Fruit fly (Drosophila melanogaster) whole organism, embryonic: ENCODE results near the gene Rtnl2.

Experiments used
- Asciz ChIP-seq: fragments of 200-800 bp; sonication (Bioruptor generic); optimal IDR thresholded peaks from 2 replicates; lab custom pipeline; 2017; ENCODE audit warnings: missing biosample characterization, mild to moderate bottlenecking, missing genetic modification characterization, missing genetic modification reagents
- Atf-2 ChIP-seq: fragments of 200-800 bp; sonication (Bioruptor generic); optimal IDR thresholded peaks from 2 replicates; lab custom pipeline; 2016; ENCODE audit warnings: missing biosample characterization, missing genetic modification characterization
- Bgb ChIP-seq: fragments of 200-800 bp; sonication (Bioruptor generic); IDR thresholded peaks from 2 replicates; pipeline ENCODE4 v1.3.6; 2022; ENCODE audit warnings: missing biosample characterization, missing genetic modification characterization; ENCODE audit not compliant: partially characterized antibody
- CG11723 ChIP-seq: fragments of 200-800 bp; sonication (Bioruptor generic); optimal IDR thresholded peaks from 2 replicates; lab custom pipeline; 2017; ENCODE audit warnings: missing biosample characterization, mild to moderate bottlenecking, missing genetic modification characterization
- CG15514 ChIP-seq: fragments of 200-800 bp; sonication (Bioruptor generic); optimal IDR thresholded peaks from 3 replicates; lab custom pipeline; 2017; ENCODE audit warnings: missing biosample characterization, missing genetic modification characterization, mild to moderate bottlenecking, moderate library complexity, missing genetic modification reagents
- CG2875 ChIP-seq: fragments of 200-800 bp; sonication (Bioruptor generic); optimal IDR thresholded peaks from 2 replicates; lab custom pipeline; 2017; ENCODE audit warnings: missing biosample characterization, mild to moderate bottlenecking, missing genetic modification characterization, missing genetic modification reagents
- CG30431 ChIP-seq: fragments of 200-800 bp; sonication (Bioruptor generic); optimal IDR thresholded peaks from 2 replicates; lab custom pipeline; 2017; ENCODE audit warnings: missing biosample characterization, missing genetic modification characterization
- CG31224 ChIP-seq: fragments of 200-800 bp; sonication (Bioruptor generic); IDR thresholded peaks from 2 replicates; pipeline ENCODE4 v1.3.6; 2022; ENCODE audit warnings: missing biosample characterization, missing genetic modification characterization
- CG31441 ChIP-seq: fragments of 200-800 bp; sonication (Bioruptor generic); IDR thresholded peaks from 2 replicates; pipeline ENCODE4 v1.3.6; 2022; ENCODE audit warnings: missing biosample characterization, missing genetic modification characterization
- CG3838 ChIP-seq: fragments of 200-800 bp; sonication (Bioruptor generic); optimal IDR thresholded peaks from 3 replicates; lab custom pipeline; 2016; ENCODE audit warnings: missing biosample characterization, missing genetic modification characterization
- CG3995 ChIP-seq: fragments of 200-800 bp; sonication (Bioruptor generic); optimal IDR thresholded peaks from 3 replicates; lab custom pipeline; 2016; ENCODE audit warnings: missing biosample characterization, missing genetic modification characterization
- CG4617 ChIP-seq: fragments of 200-800 bp; sonication (Bioruptor generic); optimal IDR thresholded peaks from 3 replicates; lab custom pipeline; 2016; ENCODE audit warnings: missing biosample characterization, missing genetic modification characterization, borderline replicate concordance
- CG4730 ChIP-seq: fragments of 200-800 bp; sonication (Bioruptor generic); IDR thresholded peaks from 2 replicates; pipeline ENCODE4 v1.3.6; 2022; ENCODE audit warnings: missing biosample characterization, missing genetic modification characterization
- CG7928 ChIP-seq: fragments of 200-800 bp; sonication (Bioruptor generic); optimal IDR thresholded peaks from 2 replicates; lab custom pipeline; 2017; ENCODE audit warnings: missing biosample characterization, mild to moderate bottlenecking, missing genetic modification characterization
- CG7987 ChIP-seq: fragments of 200-800 bp; sonication (Bioruptor generic); optimal IDR thresholded peaks from 2 replicates; lab custom pipeline; 2018; ENCODE audit warnings: missing biosample characterization, mild to moderate bottlenecking, missing genetic modification characterization, moderate library complexity
- CG9932 ChIP-seq: fragments of 200-800 bp; sonication (Bioruptor generic); IDR thresholded peaks from 2 replicates; pipeline ENCODE4 v1.3.6; 2022; ENCODE audit warnings: missing biosample characterization, missing genetic modification characterization
- Dref ChIP-seq: fragments of 200-800 bp; sonication (Bioruptor generic); IDR thresholded peaks from 2 replicates; pipeline ENCODE4 v1.3.6; 2022; ENCODE audit warnings: missing biosample characterization, missing genetic modification characterization
- ERR ChIP-seq: fragments of 200-800 bp; sonication (Bioruptor generic); optimal IDR thresholded peaks from 2 replicates; lab custom pipeline; 2016; ENCODE audit warnings: missing biosample characterization, missing genetic modification characterization
- Fer2 ChIP-seq: fragments of 200-800 bp; sonication (Bioruptor generic); optimal IDR thresholded peaks from 2 replicates; lab custom pipeline; 2018; ENCODE audit warnings: missing biosample characterization, mild to moderate bottlenecking, missing genetic modification characterization, moderate library complexity
- HLH4C ChIP-seq: fragments of 200-800 bp; sonication (Bioruptor generic); IDR thresholded peaks from 3 replicates; pipeline ENCODE4 v1.3.6; 2022; ENCODE audit warnings: missing biosample characterization, missing genetic modification characterization; ENCODE audit not compliant: partially characterized antibody
- MTF-1 ChIP-seq: fragments of 200-800 bp; sonication (Bioruptor generic); optimal IDR thresholded peaks from 2 replicates; lab custom pipeline; 2018; ENCODE audit warnings: missing biosample characterization, mild to moderate bottlenecking, missing genetic modification characterization, borderline replicate concordance
- NC2β ChIP-seq: fragments of 200-800 bp; sonication (Bioruptor generic); optimal IDR thresholded peaks from 2 replicates; lab custom pipeline; 2016; ENCODE audit warnings: missing biosample characterization, missing genetic modification characterization
- NfI ChIP-seq: fragments of 200-800 bp; sonication (Bioruptor generic); optimal IDR thresholded peaks from 3 replicates; lab custom pipeline; 2018; ENCODE audit warnings: missing biosample characterization, mild to moderate bottlenecking, missing genetic modification characterization, moderate library complexity
- Xrp1 ChIP-seq: fragments of 200-800 bp; sonication (Bioruptor generic); IDR thresholded peaks from 2 replicates; pipeline ENCODE4 v1.3.6; 2022; ENCODE audit warnings: missing biosample characterization, missing genetic modification characterization
- al ChIP-seq: fragments of 200-800 bp; sonication (Bioruptor generic); IDR thresholded peaks from 2 replicates; pipeline ENCODE4 v1.3.6; 2022; ENCODE audit warnings: missing biosample characterization, missing genetic modification characterization
- aop ChIP-seq: fragments of 200-800 bp; sonication (Bioruptor generic); IDR thresholded peaks from 2 replicates; pipeline ENCODE4 v1.3.6; 2022; ENCODE audit warnings: missing biosample characterization, missing genetic modification characterization
- ap ChIP-seq: fragments of 200-800 bp; sonication (Bioruptor generic); IDR thresholded peaks from 2 replicates; pipeline ENCODE4 v1.3.6; 2022; ENCODE audit warnings: missing biosample characterization, missing genetic modification characterization
- az2 ChIP-seq: fragments of 200-800 bp; sonication (Bioruptor generic); optimal IDR thresholded peaks from 3 replicates; lab custom pipeline; 2016; ENCODE audit warnings: missing biosample characterization, missing genetic modification characterization
- br ChIP-seq: fragments of >200 bp; optimal IDR thresholded peaks from 2 replicates; lab custom pipeline; 2017
- cg ChIP-seq: fragments of 200-800 bp; sonication (Bioruptor generic); optimal IDR thresholded peaks from 3 replicates; lab custom pipeline; 2019; ENCODE audit warnings: missing biosample characterization, mild to moderate bottlenecking, missing genetic modification characterization, moderate library complexity
- crp ChIP-seq, 2 experiments: fragments of 200-800 bp; sonication (Bioruptor generic); optimal IDR thresholded peaks; 2 replicates in 1 of 2; 3 replicates in 1 of 2; lab custom pipeline; 2017; ENCODE audit warnings: missing biosample characterization in 2 of 2, missing genetic modification characterization in 2 of 2, mild to moderate bottlenecking in 1 of 2, moderate library complexity in 1 of 2
- en ChIP-seq: fragments of 200-800 bp; sonication (Bioruptor generic); optimal IDR thresholded peaks from 2 replicates; lab custom pipeline; 2016; ENCODE audit warnings: missing biosample characterization, missing genetic modification characterization
- fd102C ChIP-seq: fragments of 200-800 bp; sonication (Bioruptor generic); optimal IDR thresholded peaks from 2 replicates; lab custom pipeline; 2018; ENCODE audit warnings: missing biosample characterization, mild to moderate bottlenecking, missing genetic modification characterization, moderate library complexity
- fd96Cb ChIP-seq: fragments of 200-800 bp; sonication (Bioruptor generic); optimal IDR thresholded peaks from 2 replicates; lab custom pipeline; 2018; ENCODE audit warnings: missing biosample characterization, mild to moderate bottlenecking, missing genetic modification characterization, moderate library complexity
- ftz-f1 ChIP-seq: fragments of 200-800 bp; sonication (Bioruptor generic); optimal IDR thresholded peaks from 2 replicates; lab custom pipeline; 2016; ENCODE audit warnings: missing biosample characterization, missing genetic modification characterization
- gcm2 ChIP-seq: fragments of 200-800 bp; sonication (Bioruptor generic); optimal IDR thresholded peaks from 2 replicates; lab custom pipeline; 2016; ENCODE audit warnings: missing biosample characterization, missing genetic modification characterization
- gsb-n ChIP-seq: fragments of 200-800 bp; sonication (Bioruptor generic); optimal IDR thresholded peaks from 3 replicates; lab custom pipeline; 2018; ENCODE audit warnings: missing biosample characterization, mild to moderate bottlenecking, missing genetic modification characterization
- h ChIP-seq: fragments of >200 bp; optimal IDR thresholded peaks from 2 replicates; lab custom pipeline; 2017
- ind ChIP-seq: fragments of 200-800 bp; sonication (Bioruptor generic); optimal IDR thresholded peaks from 3 replicates; lab custom pipeline; 2016; ENCODE audit warnings: missing biosample characterization, missing genetic modification characterization
- inv ChIP-seq: fragments of 200-800 bp; sonication (Bioruptor generic); IDR thresholded peaks from 2 replicates; pipeline ENCODE4 v1.3.6; 2022; ENCODE audit warnings: missing biosample characterization, missing genetic modification characterization; ENCODE audit not compliant: partially characterized antibody
- lab ChIP-seq: fragments of 200-800 bp; sonication (Bioruptor generic); optimal IDR thresholded peaks from 3 replicates; lab custom pipeline; 2017; ENCODE audit warnings: missing biosample characterization, missing genetic modification characterization, mild to moderate bottlenecking, moderate library complexity, missing genetic modification reagents
- luna ChIP-seq: fragments of 200-800 bp; sonication (Bioruptor generic); optimal IDR thresholded peaks from 2 replicates; lab custom pipeline; 2016; ENCODE audit warnings: missing biosample characterization, missing genetic modification characterization
- nmo ChIP-seq: fragments of 200-800 bp; sonication (Bioruptor generic); optimal IDR thresholded peaks from 2 replicates; lab custom pipeline; 2018; ENCODE audit warnings: missing biosample characterization, mild to moderate bottlenecking, missing genetic modification characterization, moderate library complexity
- oc ChIP-seq: fragments of 200-800 bp; sonication (Bioruptor generic); optimal IDR thresholded peaks from 2 replicates; lab custom pipeline; 2018; ENCODE audit warnings: missing biosample characterization, mild to moderate bottlenecking, missing genetic modification characterization, moderate library complexity
- onecut ChIP-seq: fragments of 200-800 bp; sonication (Bioruptor generic); IDR thresholded peaks from 2 replicates; pipeline ENCODE4 v1.3.6; 2022; ENCODE audit warnings: missing biosample characterization, missing genetic modification characterization
- scrt ChIP-seq: fragments of 200-800 bp; sonication (Bioruptor generic); optimal IDR thresholded peaks from 2 replicates; lab custom pipeline; 2018; ENCODE audit warnings: missing biosample characterization, mild to moderate bottlenecking, missing genetic modification characterization, moderate library complexity
- shn ChIP-seq: fragments of 200-800 bp; sonication (Bioruptor generic); optimal IDR thresholded peaks from 3 replicates; lab custom pipeline; 2016; ENCODE audit warnings: missing biosample characterization, missing genetic modification characterization
- sqz ChIP-seq: fragments of 200-800 bp; sonication (Bioruptor generic); optimal IDR thresholded peaks from 3 replicates; lab custom pipeline; 2018; ENCODE audit warnings: missing biosample characterization, mild to moderate bottlenecking, missing genetic modification characterization
- sug ChIP-seq: fragments of 200-800 bp; optimal IDR thresholded peaks from 2 replicates; lab custom pipeline; 2019; ENCODE audit warnings: missing biosample characterization, mild to moderate bottlenecking, missing genetic modification characterization, moderate library complexity
- tna ChIP-seq: fragments of 200-800 bp; sonication (Bioruptor generic); IDR thresholded peaks from 2 replicates; pipeline ENCODE4 v1.3.6; 2022; ENCODE audit warnings: missing biosample characterization, missing genetic modification characterization; ENCODE audit not compliant: partially characterized antibody
- twi ChIP-seq: fragments of 200-800 bp; optimal IDR thresholded peaks from 2 replicates; lab custom pipeline; 2019; ENCODE audit warnings: missing biosample characterization, mild to moderate bottlenecking, missing genetic modification characterization, moderate library complexity

The Rtnl2 gene

dm6 chr3R:7492099-7492498 is 37.9 kb downstream of the Rtnl2 start (continued):
- peak; percentile 40 for TF ChIP-seq nmo (GFP tag; lab: Kevin White, UChicago)
- no peak for TF ChIP-seq sug (tag; lab: Kevin White, UChicago)
- TF ChIP-seq Asciz = no peak
- TF ChIP-seq CG2875 = no peak
- no peak for TF ChIP-seq scrt
- TF ChIP-seq HLH4C (GFP tag; lab: Robert Waterston, UW) = peak; percentile 91
- no peak for TF ChIP-seq aop
- no peak for TF ChIP-seq CG31224 (GFP tag; lab: Robert Waterston, UW)
- TF ChIP-seq gsb-n (tag; lab: Kevin White, UChicago) = no peak
- TF ChIP-seq ERR (GFP tag; lab: Kevin White, UChicago) = peak; percentile 69
- TF ChIP-seq Atf-2 (GFP tag; lab: Kevin White, UChicago) = no peak
- no peak for TF ChIP-seq NC2β
- TF ChIP-seq NfI (GFP tag; lab: Kevin White, UChicago) = no peak
- TF ChIP-seq CG3838 (GFP tag; lab: Kevin White, UChicago) = no peak
- 0 out of 2 replicates have a peak, but pooled peaks have one; percentile 10 for TF ChIP-seq CG31441
- no peak for TF ChIP-seq shn (GFP tag; lab: Kevin White, UChicago)
- TF ChIP-seq lab (GFP tag; lab: Kevin White, UChicago) = peak; percentile 47
- TF ChIP-seq br (lab: Kevin White, UChicago) = no peak
- TF ChIP-seq Bgb = peak; percentile 84
- no peak for TF ChIP-seq fd96Cb
- TF ChIP-seq onecut (GFP tag; lab: Robert Waterston, UW) = peak; percentile 83
- peak; percentile 56; the same call in 1 of the 2 replicates for TF ChIP-seq inv (GFP tag; lab: Robert Waterston, UW)
- no peak for TF ChIP-seq sqz (GFP tag; lab: Kevin White, UChicago)
- no peak for TF ChIP-seq MTF-1
- TF ChIP-seq cg = no peak
- no peak for TF ChIP-seq fd102C (GFP tag; lab: Kevin White, UChicago)
- no peak for TF ChIP-seq CG4730 (GFP tag; lab: Robert Waterston, UW)
- no peak for TF ChIP-seq CG3995
- no peak for TF ChIP-seq en (GFP tag; lab: Kevin White, UChicago)
- peak; percentile 89 for TF ChIP-seq ftz-f1 (GFP tag; lab: Kevin White, UChicago)
- peak; percentile 8 for TF ChIP-seq az2
- TF ChIP-seq CG30431 (GFP tag; lab: Kevin White, UChicago) = no peak
- TF ChIP-seq CG11723 (GFP tag; lab: Kevin White, UChicago) = no peak
- TF ChIP-seq al = peak; percentile 41; the same call in 1 of the 2 replicates
- no peak for TF ChIP-seq CG4617 (GFP tag; lab: Kevin White, UChicago)
- no peak for TF ChIP-seq Fer2
- no peak for TF ChIP-seq crp (GFP tag; optimal IDR thresholded peaks at IDR 0.05; lab: Kevin White, UChicago)
- TF ChIP-seq CG15514 (GFP tag; lab: Kevin White, UChicago) = peak; percentile 9
- peak; percentile 41; the same call in 1 of the 2 replicates for TF ChIP-seq CG9932 (GFP tag; lab: Robert Waterston, UW)
- TF ChIP-seq oc (tag; lab: Kevin White, UChicago) = no peak
- no peak for TF ChIP-seq ap (GFP tag; lab: Robert Waterston, UW)
- TF ChIP-seq CG7928 (GFP tag; lab: Kevin White, UChicago) = peak; percentile 9
- no peak for TF ChIP-seq h (lab: Kevin White, UChicago)
- no peak for TF ChIP-seq CG7987 (GFP tag; lab: Kevin White, UChicago)
- TF ChIP-seq twi (tag; lab: Kevin White, UChicago) = no peak
- TF ChIP-seq Dref (GFP tag; lab: Robert Waterston, UW) = peak; percentile 67
- 0 out of 2 replicates have a peak, but pooled peaks have one; percentile 4 for TF ChIP-seq Xrp1
- no peak for TF ChIP-seq gcm2
- TF ChIP-seq luna = no peak
- TF ChIP-seq tna (GFP tag; lab: Robert Waterston, UW) = peak; percentile 92
- peak; percentile 6 for TF ChIP-seq ind (GFP tag; lab: Kevin White, UChicago)
